Fruit fly (Drosophila melanogaster) whole organism, embryonic: ENCODE measurements around the gene dx.

Experiments
- Atf6 ChIP-seq: fragments of 200-800 bp; sonication (Bioruptor generic); IDR thresholded peaks from 2 replicates; pipeline ENCODE4 v1.3.6; 2022; ENCODE audit warnings: missing biosample characterization, missing genetic modification characterization
- BEAF-32 ChIP-seq: fragments of 200-800 bp; sonication (Bioruptor generic); optimal IDR thresholded peaks from 3 replicates; lab custom pipeline; 2017; ENCODE audit warnings: missing biosample characterization, missing genetic modification characterization, mild to moderate bottlenecking, moderate library complexity, missing genetic modification reagents
- CG11504 ChIP-seq: fragments of 200-800 bp; sonication (Bioruptor generic); optimal IDR thresholded peaks from 3 replicates; lab custom pipeline; 2019; ENCODE audit warnings: missing biosample characterization, mild to moderate bottlenecking, missing genetic modification characterization, moderate library complexity
- CG11560 ChIP-seq: fragments of 200-800 bp; sonication (Bioruptor generic); IDR thresholded peaks from 3 replicates; pipeline ENCODE4 v1.3.6; 2022; ENCODE audit warnings: missing biosample characterization, missing genetic modification characterization
- CG12942 ChIP-seq: fragments of 200-800 bp; sonication (Bioruptor generic); optimal IDR thresholded peaks from 3 replicates; lab custom pipeline; 2016; ENCODE audit warnings: missing biosample characterization, missing genetic modification characterization
- CG15011 ChIP-seq: fragments of 200-800 bp; sonication (Bioruptor generic); optimal IDR thresholded peaks from 3 replicates; lab custom pipeline; 2018; ENCODE audit warnings: missing biosample characterization, mild to moderate bottlenecking, missing genetic modification characterization
- CG16813 ChIP-seq: fragments of 200-800 bp; sonication (Bioruptor generic); IDR thresholded peaks from 3 replicates; pipeline ENCODE4 v1.3.6; 2022; ENCODE audit warnings: missing biosample characterization, missing genetic modification characterization; ENCODE audit not compliant: partially characterized antibody
- CG16815 ChIP-seq: fragments of 200-800 bp; sonication (Bioruptor generic); optimal IDR thresholded peaks from 3 replicates; lab custom pipeline; 2017; ENCODE audit warnings: missing biosample characterization, mild to moderate bottlenecking, missing genetic modification characterization
- CG17385 ChIP-seq: fragments of 200-800 bp; sonication (Bioruptor generic); optimal IDR thresholded peaks from 3 replicates; lab custom pipeline; 2018; ENCODE audit warnings: missing biosample characterization, mild to moderate bottlenecking, missing genetic modification characterization
- CG2202 ChIP-seq: fragments of 200-800 bp; sonication (Bioruptor generic); optimal IDR thresholded peaks from 2 replicates; lab custom pipeline; 2018; ENCODE audit warnings: missing biosample characterization, mild to moderate bottlenecking, missing genetic modification characterization
- CG3163 ChIP-seq: fragments of 200-800 bp; sonication (Bioruptor generic); optimal IDR thresholded peaks from 3 replicates; lab custom pipeline; 2016; ENCODE audit warnings: missing biosample characterization, missing genetic modification characterization
- CG32532 ChIP-seq: fragments of 200-800 bp; sonication (Bioruptor generic); IDR thresholded peaks from 2 replicates; pipeline ENCODE4 v1.3.6; 2022; ENCODE audit warnings: missing biosample characterization, missing genetic modification characterization
- CG3407 ChIP-seq: fragments of 200-800 bp; sonication (Bioruptor generic); optimal IDR thresholded peaks from 2 replicates; lab custom pipeline; 2018; ENCODE audit warnings: missing biosample characterization, mild to moderate bottlenecking, missing genetic modification characterization
- CG4424 ChIP-seq: fragments of 200-800 bp; sonication (Bioruptor generic); optimal IDR thresholded peaks from 3 replicates; lab custom pipeline; 2016; ENCODE audit warnings: missing biosample characterization, missing genetic modification characterization
- CG6854 ChIP-seq: fragments of 200-800 bp; sonication (Bioruptor generic); optimal IDR thresholded peaks from 3 replicates; lab custom pipeline; 2017; ENCODE audit warnings: missing biosample characterization, mild to moderate bottlenecking, missing genetic modification characterization
- CG7271 ChIP-seq: fragments of 200-800 bp; sonication (Bioruptor generic); optimal IDR thresholded peaks from 2 replicates; lab custom pipeline; 2018; ENCODE audit warnings: missing biosample characterization, mild to moderate bottlenecking, missing genetic modification characterization, moderate library complexity
- CG7372 ChIP-seq: fragments of 200-800 bp; sonication (Bioruptor generic); IDR thresholded peaks from 2 replicates; pipeline ENCODE4 v1.3.6; 2022; ENCODE audit warnings: missing biosample characterization, missing genetic modification characterization
- CG9876 ChIP-seq: fragments of 200-800 bp; sonication (Bioruptor generic); optimal IDR thresholded peaks from 2 replicates; lab custom pipeline; 2016; ENCODE audit warnings: missing biosample characterization, missing genetic modification characterization
- D ChIP-seq, 2 experiments: fragments of 200-800 bp in 1 of 2; fragments of >200 bp in 1 of 2; sonication (Bioruptor generic) in 1 of 2; optimal IDR thresholded peaks; 2 replicates in 1 of 2; 3 replicates in 1 of 2; lab custom pipeline; 2017; ENCODE audit warnings: mild to moderate bottlenecking in 1 of 2, missing biosample characterization in 1 of 2, missing genetic modification characterization in 1 of 2, missing genetic modification reagents in 1 of 2
- Dfd ChIP-seq, 2 experiments: fragments of >200 bp; optimal IDR thresholded peaks; 2 replicates each; lab custom pipeline; 2017; ENCODE audit warnings: missing biosample characterization in 2 of 2, missing genetic modification characterization in 2 of 2
- Ets97D ChIP-seq: fragments of 200-800 bp; sonication (Bioruptor generic); optimal IDR thresholded peaks from 3 replicates; lab custom pipeline; 2016; ENCODE audit warnings: missing biosample characterization, missing genetic modification characterization
- Fer1 ChIP-seq: fragments of 200-800 bp; sonication (Bioruptor generic); optimal IDR thresholded peaks from 2 replicates; lab custom pipeline; 2017; ENCODE audit warnings: missing biosample characterization, mild to moderate bottlenecking, missing genetic modification characterization
- GATAe ChIP-seq: fragments of 200-800 bp; sonication (Bioruptor generic); conservative IDR thresholded peaks from 2 replicates; pipeline ENCODE4 v1.3.6; 2022; ENCODE audit warnings: missing biosample characterization, missing genetic modification characterization
- Jarid2 ChIP-seq: fragments of 200-800 bp; sonication (Bioruptor generic); optimal IDR thresholded peaks from 3 replicates; lab custom pipeline; 2017; ENCODE audit warnings: mild to moderate bottlenecking, missing biosample characterization, missing genetic modification reagents, missing genetic modification characterization
- Med ChIP-seq: fragments of 200-800 bp; sonication (Bioruptor generic); peaks from one replicate; lab custom pipeline; 2016; ENCODE audit warnings: missing biosample characterization, missing genetic modification characterization, mild to moderate bottlenecking, inconsistent platforms, moderate library complexity
- NC2β ChIP-seq: fragments of 200-800 bp; sonication (Bioruptor generic); optimal IDR thresholded peaks from 2 replicates; lab custom pipeline; 2016; ENCODE audit warnings: missing biosample characterization, missing genetic modification characterization
- Neu2 ChIP-seq: fragments of 200-800 bp; sonication (Bioruptor generic); optimal IDR thresholded peaks from 3 replicates; lab custom pipeline; 2016; ENCODE audit warnings: missing biosample characterization, missing genetic modification characterization, borderline replicate concordance
- Poxn ChIP-seq: fragments of 200-800 bp; sonication (Bioruptor generic); IDR thresholded peaks from 2 replicates; pipeline ENCODE4 v1.3.6; 2022; ENCODE audit warnings: missing biosample characterization, missing genetic modification characterization
- Sox100B ChIP-seq: fragments of 200-800 bp; sonication (Bioruptor generic); optimal IDR thresholded peaks from 3 replicates; lab custom pipeline; 2018; ENCODE audit warnings: missing biosample characterization, mild to moderate bottlenecking, missing genetic modification characterization
- Xbp1 ChIP-seq: fragments of 200-800 bp; sonication (Bioruptor generic); optimal IDR thresholded peaks from 3 replicates; lab custom pipeline; 2016; ENCODE audit warnings: missing biosample characterization, mild to moderate bottlenecking, missing genetic modification characterization
- ab ChIP-seq: fragments of 200-800 bp; sonication (Bioruptor generic); optimal IDR thresholded peaks from 2 replicates; lab custom pipeline; 2016; ENCODE audit warnings: missing biosample characterization, missing genetic modification characterization
- bowl ChIP-seq: fragments of 200-800 bp; sonication (Bioruptor generic); IDR thresholded peaks from 2 replicates; pipeline ENCODE4 v1.3.6; 2022; ENCODE audit warnings: missing biosample characterization, missing genetic modification characterization
- cato ChIP-seq: fragments of 200-800 bp; sonication (Bioruptor generic); optimal IDR thresholded peaks from 2 replicates; lab custom pipeline; 2016; ENCODE audit warnings: missing biosample characterization, missing genetic modification characterization, borderline replicate concordance
- chinmo ChIP-seq: fragments of 200-800 bp; sonication (Bioruptor generic); IDR thresholded peaks from 4 replicates; pipeline ENCODE4 v1.3.6; 2022; ENCODE audit warnings: missing biosample characterization, missing genetic modification characterization; ENCODE audit not compliant: partially characterized antibody
- corto ChIP-seq: fragments of 200-800 bp; sonication (Bioruptor generic); optimal IDR thresholded peaks from 2 replicates; lab custom pipeline; 2016; ENCODE audit warnings: missing biosample characterization, mild to moderate bottlenecking, missing genetic modification characterization, moderate library complexity
- dpn ChIP-seq, 2 experiments: fragments of 200-800 bp; sonication (Bioruptor generic); optimal IDR thresholded peaks; 3 replicates each; lab custom pipeline; 2016; ENCODE audit warnings: missing biosample characterization in 2 of 2, missing genetic modification characterization in 2 of 2
- en ChIP-seq: fragments of 200-800 bp; sonication (Bioruptor generic); optimal IDR thresholded peaks from 2 replicates; lab custom pipeline; 2016; ENCODE audit warnings: missing biosample characterization, missing genetic modification characterization
- insv ChIP-seq, 2 experiments: fragments of 200-800 bp; sonication (Bioruptor generic); optimal IDR thresholded peaks; 3 replicates each; lab custom pipeline; 2016 to 2018; ENCODE audit warnings: missing biosample characterization in 2 of 2, missing genetic modification characterization in 2 of 2
- lilli ChIP-seq: fragments of 200-800 bp; sonication (Bioruptor generic); optimal IDR thresholded peaks from 3 replicates; lab custom pipeline; 2016; ENCODE audit warnings: missing biosample characterization, missing genetic modification characterization
- lov ChIP-seq, 2 experiments: fragments of 200-800 bp in 1 of 2; fragments of >200 bp in 1 of 2; sonication (Bioruptor generic) in 1 of 2; IDR thresholded peaks in 1 of 2; optimal IDR thresholded peaks in 1 of 2; 2 replicates in 1 of 2; 3 replicates in 1 of 2; pipeline versions ENCODE4 v1.3.6 to Lab custom; 2017 to 2022; ENCODE audit warnings: missing biosample characterization in 1 of 2, missing genetic modification characterization in 1 of 2
- luna ChIP-seq: fragments of 200-800 bp; sonication (Bioruptor generic); optimal IDR thresholded peaks from 2 replicates; lab custom pipeline; 2016; ENCODE audit warnings: missing biosample characterization, missing genetic modification characterization
- mld ChIP-seq: fragments of 200-800 bp; sonication (Bioruptor generic); IDR thresholded peaks from 3 replicates; pipeline ENCODE4 v1.3.6; 2022; ENCODE audit warnings: missing biosample characterization, missing genetic modification characterization; ENCODE audit not compliant: partially characterized antibody
- oc ChIP-seq: fragments of 200-800 bp; sonication (Bioruptor generic); optimal IDR thresholded peaks from 2 replicates; lab custom pipeline; 2018; ENCODE audit warnings: missing biosample characterization, mild to moderate bottlenecking, missing genetic modification characterization, moderate library complexity
- odd ChIP-seq: fragments of 200-800 bp; sonication (Bioruptor generic); optimal IDR thresholded peaks from 2 replicates; lab custom pipeline; 2017; ENCODE audit warnings: missing biosample characterization, mild to moderate bottlenecking, missing genetic modification characterization
- peb ChIP-seq: fragments of 200-800 bp; sonication (Bioruptor generic); IDR thresholded peaks from 2 replicates; pipeline ENCODE4 v1.3.6; 2022; ENCODE audit warnings: missing biosample characterization, missing genetic modification characterization
- pho ChIP-seq: fragments of 200-800 bp; sonication (Bioruptor generic); optimal IDR thresholded peaks from 2 replicates; lab custom pipeline; 2016; ENCODE audit warnings: missing biosample characterization, missing genetic modification characterization
- rib ChIP-seq: fragments of 200-800 bp; sonication (Bioruptor generic); IDR thresholded peaks from 2 replicates; pipeline ENCODE4 v1.3.6; 2022; ENCODE audit warnings: missing biosample characterization, missing genetic modification characterization
- sisA ChIP-seq: fragments of 200-800 bp; sonication (Bioruptor generic); IDR thresholded peaks from 2 replicates; pipeline ENCODE4 v1.3.6; 2022; ENCODE audit warnings: missing biosample characterization, missing genetic modification characterization
- so ChIP-seq: fragments of 200-800 bp; sonication (Bioruptor generic); IDR thresholded peaks from 3 replicates; pipeline ENCODE4 v1.3.6; 2022; ENCODE audit warnings: missing biosample characterization, missing genetic modification characterization
- unc-4 ChIP-seq: fragments of 200-800 bp; sonication (Bioruptor generic); IDR thresholded peaks from 2 replicates; pipeline ENCODE4 v1.3.6; 2022; ENCODE audit warnings: missing biosample characterization, missing genetic modification characterization; ENCODE audit not compliant: partially characterized antibody

The dx gene

DNA sequence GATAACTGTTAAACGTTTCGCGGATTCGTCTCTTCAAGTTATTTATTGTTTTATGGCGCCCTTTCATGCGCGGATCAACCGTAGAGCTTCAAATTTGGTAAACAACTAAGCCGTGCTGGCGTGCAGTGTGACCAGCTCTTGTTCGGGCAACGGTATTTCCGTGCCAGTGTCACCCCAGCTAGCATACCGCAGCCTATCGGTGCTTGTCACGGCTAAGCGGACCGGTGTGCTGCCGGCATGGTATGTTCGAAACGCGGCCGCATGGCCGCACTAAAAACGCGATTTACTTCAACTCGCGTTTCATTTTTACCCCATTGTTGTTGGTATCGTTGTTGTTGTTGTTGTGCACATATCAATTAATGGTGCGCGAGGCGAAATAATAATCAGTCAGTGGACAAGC is 9.6 kb upstream of the dx start, which contains the start of the genes CG42340 and CG3918 (continued):
- TF ChIP-seq Med (GFP tag; lab: Kevin White, UChicago) (peak; percentile 80), luna (no peak), lilli (GFP tag; lab: Kevin White, UChicago) (no peak), CG11504 (tag; lab: Kevin White, UChicago) (no peak), rib (GFP tag; lab: Robert Waterston, UW) (no peak), CG32532 (GFP tag; lab: Robert Waterston, UW) (0 out of 2 replicates have a peak, but pooled peaks have one; percentile 30), Dfd (GFP tag; optimal IDR thresholded peaks at IDR 0.05; lab: Kevin White, UChicago) (no peak), Ets97D (GFP tag; lab: Kevin White, UChicago) (peak; percentile 93), so (GFP tag; lab: Robert Waterston, UW) (no peak), Fer1 (peak; percentile 38), CG4424 (GFP tag; lab: Kevin White, UChicago) (no peak), lov (optimal IDR thresholded peaks at IDR 0.05; lab: Kevin White, UChicago) (no peak), lov (GFP tag; IDR thresholded peaks at IDR 0.05; lab: Robert Waterston, UW) (no peak), en (no peak), CG16815 (GFP tag; lab: Kevin White, UChicago) (no peak), corto (GFP tag; lab: Kevin White, UChicago) (no peak), Sox100B (GFP tag; lab: Kevin White, UChicago) (no peak), CG11560 (tag; lab: Robert Waterston, UW) (no peak), sisA (GFP tag; lab: Robert Waterston, UW) (no peak; the same call in 1 of the 2 replicates), BEAF-32 (peak; percentile 65), GATAe (no peak), Poxn (GFP tag; lab: Robert Waterston, UW) (no peak), cato (no peak), odd (no peak), peb (GFP tag; lab: Robert Waterston, UW) (no peak), CG3407 (GFP tag; lab: Kevin White, UChicago) (no peak), insv (GFP tag; optimal IDR thresholded peaks at IDR 0.05; lab: Kevin White, UChicago) (peak in 1 of 2 experiments; percentile 85), oc (tag; lab: Kevin White, UChicago) (peak; percentile 40), Jarid2 (GFP tag; lab: Kevin White, UChicago) (peak; percentile 83), NC2β (GFP tag; lab: Kevin White, UChicago) (peak; percentile 41), Neu2 (GFP tag; lab: Kevin White, UChicago) (no peak), Xbp1 (GFP tag; lab: Kevin White, UChicago) (peak; percentile 7), CG17385 (GFP tag; lab: Kevin White, UChicago) (no peak), CG7372 (no peak), CG15011 (GFP tag; lab: Kevin White, UChicago) (no peak), CG12942 (GFP tag; lab: Kevin White, UChicago) (no peak), CG3163 (GFP tag; lab: Kevin White, UChicago) (no peak), ab (GFP tag; lab: Kevin White, UChicago) (no peak), Atf6 (GFP tag; lab: Robert Waterston, UW) (no peak), CG9876 (peak; percentile 28), mld (GFP tag; lab: Robert Waterston, UW) (no peak; the same call in 2 of the 3 replicates), unc-4 (GFP tag; lab: Robert Waterston, UW) (peak; percentile 43), D (optimal IDR thresholded peaks at IDR 0.05; lab: Kevin White, UChicago) (no peak), D (GFP tag; optimal IDR thresholded peaks at IDR 0.05; lab: Kevin White, UChicago) (no peak), CG2202 (tag; lab: Kevin White, UChicago) (no peak), dpn (GFP tag; optimal IDR thresholded peaks at IDR 0.05; lab: Kevin White, UChicago) (peak in 1 of 2 experiments; percentile 37), bowl (GFP tag; lab: Robert Waterston, UW) (no peak), CG6854 (no peak), CG16813 (peak; percentile 59), CG7271 (tag; lab: Kevin White, UChicago) (no peak), pho (GFP tag; lab: Kevin White, UChicago) (peak; percentile 28), chinmo (peak; percentile 76; the same call in 1 of the 4 replicates)
